Worm (Caenorhabditis elegans) whole organism, L1 larva: ENCODE measurements around the gene H40L08.1.

Experiments used
- F16B12.6 ChIP-seq: fragments of 150-350 bp; optimal IDR thresholded peaks from 2 replicates; lab custom pipeline; 2014; ENCODE audit warnings: missing biosample characterization, missing genetic modification characterization
- Y116A8C.19 ChIP-seq: sonication (generic microtip); optimal IDR thresholded peaks from 2 replicates; lab custom pipeline; 2016; ENCODE audit warnings: missing compliant biosample characterization, missing genetic modification characterization, borderline replicate concordance
- ceh-8 ChIP-seq: fragments of 200-800 bp; sonication (Bioruptor generic); optimal IDR thresholded peaks from 2 replicates; lab custom pipeline; 2018; ENCODE audit warnings: mild to moderate bottlenecking, missing genetic modification characterization, moderate library complexity, missing compliant biosample characterization
- ceh-88 ChIP-seq: fragments of 200-800 bp; sonication (Bioruptor generic); IDR thresholded peaks from 2 replicates; pipeline ENCODE4 v1.3.6; 2022; ENCODE audit warnings: missing genetic modification characterization, missing compliant biosample characterization
- efl-1 ChIP-seq, 4 experiments: fragments of 150-350 bp; optimal IDR thresholded peaks in 3 of 4; peaks in 1 of 4; 1 replicate in 1 of 4; 2 replicates in 3 of 4; lab custom pipeline; 2014; ENCODE audit warnings: missing biosample characterization in 2 of 4, missing genetic modification characterization in 2 of 4, missing genetic modification reagents in 2 of 4
- egl-13 ChIP-seq: sonication (generic microtip); optimal IDR thresholded peaks from 2 replicates; lab custom pipeline; 2016; ENCODE audit warnings: missing genotype, missing genetic modification reagents, missing genetic modification characterization, missing compliant biosample characterization
- elt-2 ChIP-seq: sonication (generic microtip); optimal IDR thresholded peaks from 2 replicates; lab custom pipeline; 2016; ENCODE audit warnings: missing genetic modification characterization, mild to moderate bottlenecking, inconsistent platforms, missing compliant biosample characterization, missing genetic modification reagents
- elt-3 ChIP-seq, 6 experiments: fragments of 150-350 bp in 1 of 6; sonication (generic microtip); optimal IDR thresholded peaks; 2 replicates each; lab custom pipeline; 2017 to 2018; ENCODE audit warnings: missing biosample characterization in 6 of 6, missing genetic modification characterization in 6 of 6, inconsistent platforms in 1 of 6
- ets-5 ChIP-seq: fragments of 200-800 bp; sonication (Bioruptor generic); IDR thresholded peaks from 2 replicates; pipeline ENCODE4 v1.3.6; 2022; ENCODE audit warnings: missing genetic modification characterization, missing compliant biosample characterization
- lin-13 ChIP-seq: fragments of 150-350 bp; optimal IDR thresholded peaks from 2 replicates; lab custom pipeline; 2014; ENCODE audit warnings: missing biosample characterization, missing genetic modification reagents, missing genetic modification characterization
- lin-14 ChIP-seq: fragments of 200-800 bp; sonication (Bioruptor generic); optimal IDR thresholded peaks from 2 replicates; lab custom pipeline; 2018; ENCODE audit warnings: mild to moderate bottlenecking, missing genetic modification characterization, moderate library complexity, missing compliant biosample characterization
- lin-35 ChIP-seq, 2 experiments: fragments of 150-350 bp; optimal IDR thresholded peaks; 2 replicates each; lab custom pipeline; 2014; ENCODE audit warnings: missing biosample characterization in 2 of 2, missing genetic modification characterization in 2 of 2, missing genetic modification reagents in 2 of 2
- lir-3 ChIP-seq: sonication (generic microtip); optimal IDR thresholded peaks from 2 replicates; lab custom pipeline; 2016; ENCODE audit warnings: mild to moderate bottlenecking, missing genetic modification characterization, moderate library complexity, missing compliant biosample characterization; ENCODE audit not compliant: poor library complexity
- mdl-1 ChIP-seq, 2 experiments: fragments of 150-350 bp; optimal IDR thresholded peaks; 2 replicates each; lab custom pipeline; 2014 to 2017; ENCODE audit warnings: missing biosample characterization in 2 of 2, missing genetic modification characterization in 2 of 2, inconsistent platforms in 1 of 2
- mef-2 ChIP-seq: fragments of 150-350 bp; optimal IDR thresholded peaks from 2 replicates; lab custom pipeline; 2014; ENCODE audit warnings: missing biosample characterization, missing genetic modification characterization
- mep-1 ChIP-seq: fragments of 150-350 bp; optimal IDR thresholded peaks from 2 replicates; lab custom pipeline; 2014; ENCODE audit warnings: missing biosample characterization, missing genetic modification characterization
- nhr-19 ChIP-seq: fragments of 200-800 bp; sonication (Bioruptor generic); conservative IDR thresholded peaks from 2 replicates; pipeline ENCODE4 v1.3.6; 2022; ENCODE audit warnings: missing genetic modification characterization, missing compliant biosample characterization
- nhr-47 ChIP-seq: sonication (generic microtip); optimal IDR thresholded peaks from 2 replicates; lab custom pipeline; 2016; ENCODE audit warnings: mild to moderate bottlenecking, missing genetic modification characterization, moderate library complexity, missing compliant biosample characterization
- nhr-71 ChIP-seq: sonication (generic microtip); optimal IDR thresholded peaks from 2 replicates; lab custom pipeline; 2016; ENCODE audit warnings: mild to moderate bottlenecking, missing genetic modification characterization, moderate library complexity, missing compliant biosample characterization
- nhr-76 ChIP-seq: sonication (generic microtip); optimal IDR thresholded peaks from 2 replicates; lab custom pipeline; 2017; ENCODE audit warnings: missing biosample characterization, missing genetic modification characterization
- nhr-77 ChIP-seq: fragments of 150-350 bp; optimal IDR thresholded peaks from 2 replicates; lab custom pipeline; 2014; ENCODE audit warnings: missing biosample characterization, missing genetic modification characterization
- nhr-84 ChIP-seq: sonication (generic microtip); optimal IDR thresholded peaks from 2 replicates; lab custom pipeline; 2017; ENCODE audit warnings: missing biosample characterization, missing genetic modification characterization
- pag-3 ChIP-seq: sonication (generic microtip); optimal IDR thresholded peaks from 2 replicates; lab custom pipeline; 2017; ENCODE audit warnings: missing genetic modification characterization, mild to moderate bottlenecking, missing compliant biosample characterization, antibody characterized with exemption, borderline replicate concordance; ENCODE audit not compliant: insufficient read depth
- pax-3 ChIP-seq: fragments of 200-800 bp; sonication (Bioruptor generic); optimal IDR thresholded peaks from 2 replicates; lab custom pipeline; 2018; ENCODE audit warnings: mild to moderate bottlenecking, missing genetic modification characterization, moderate library complexity, missing compliant biosample characterization
- pqm-1 ChIP-seq: sonication (generic microtip); optimal IDR thresholded peaks from 3 replicates; lab custom pipeline; 2017; ENCODE audit warnings: missing biosample characterization, missing genetic modification characterization
- snpc-4 ChIP-seq: fragments of 150-350 bp; optimal IDR thresholded peaks from 2 replicates; lab custom pipeline; 2014; ENCODE audit warnings: missing biosample characterization, missing genetic modification characterization
- sptf-1 ChIP-seq: fragments of 150-350 bp; optimal IDR thresholded peaks from 2 replicates; lab custom pipeline; 2014; ENCODE audit warnings: missing biosample characterization, missing genetic modification characterization
- sup-37 ChIP-seq: fragments of 200-800 bp; sonication (Bioruptor generic); optimal IDR thresholded peaks from 2 replicates; lab custom pipeline; 2018; ENCODE audit warnings: mild to moderate bottlenecking, missing genetic modification characterization, missing compliant biosample characterization
- swsn-7 ChIP-seq: sonication (generic microtip); optimal IDR thresholded peaks from 2 replicates; lab custom pipeline; 2016; ENCODE audit warnings: missing genetic modification characterization, missing compliant biosample characterization
- tbx-2 ChIP-seq: sonication (generic microtip); optimal IDR thresholded peaks from 2 replicates; lab custom pipeline; 2016; ENCODE audit warnings: missing genetic modification characterization, missing compliant biosample characterization
- unc-86 ChIP-seq: sonication (generic microtip); optimal IDR thresholded peaks from 2 replicates; lab custom pipeline; 2016; ENCODE audit warnings: missing genetic modification characterization, missing compliant biosample characterization
- vab-15 ChIP-seq: sonication (generic microtip); optimal IDR thresholded peaks from 2 replicates; lab custom pipeline; 2017; ENCODE audit warnings: missing genotype, mild to moderate bottlenecking, missing genetic modification characterization, missing compliant biosample characterization
- xbp-1 ChIP-seq: sonication (generic microtip); optimal IDR thresholded peaks from 2 replicates; lab custom pipeline; 2016; ENCODE audit warnings: missing genetic modification characterization, missing compliant biosample characterization
- ztf-11 ChIP-seq, 2 experiments: sonication (generic microtip); optimal IDR thresholded peaks; 2 replicates each; lab custom pipeline; 2016 to 2017; ENCODE audit warnings: missing genetic modification characterization in 2 of 2, missing biosample characterization in 1 of 2, missing compliant biosample characterization in 1 of 2
- ztf-4 ChIP-seq: fragments of 150-350 bp; optimal IDR thresholded peaks from 2 replicates; lab custom pipeline; 2014; ENCODE audit warnings: missing biosample characterization, missing genetic modification characterization

Gene H40L08.1

ce11 chrX:15094973-15095372 is 11.1 kb upstream of the H40L08.1 start, which contains the start of gene F09B12.7:
F09B12.7 (minus strand) TSS chrX:15095073.
- TF ChIP-seq swsn-7 (tag; lab: Kevin White, UChicago), result no peak
- TF ChIP-seq ets-5 (GFP tag; lab: Robert Waterston, UW), result no peak
- TF ChIP-seq nhr-76 (tag; lab: Kevin White, UChicago), result no peak

ce11 chrX:15092775-15093386 is 9.0 kb upstream of the H40L08.1 start:
- no peak for TF ChIP-seq ztf-4
- peak; percentile 74 for TF ChIP-seq snpc-4
- TF ChIP-seq xbp-1 (tag; lab: Kevin White, UChicago), result no peak
- TF ChIP-seq efl-1 (optimal IDR thresholded peaks at IDR 0.05; lab: Kevin White, UChicago), result no peak
- peak in 1 of 2 experiments; percentile 87 for TF ChIP-seq efl-1 (GFP tag; optimal IDR thresholded peaks at IDR 0.05 in 1 of 2; lab: Kevin White, UChicago)

- TF ChIP-seq pax-3 (tag; lab: Kevin White, UChicago), result no peak
- no peak for TF ChIP-seq mep-1 (tag; lab: Kevin White, UChicago)
- no peak for TF ChIP-seq lir-3 (tag; lab: Kevin White, UChicago)
- TF ChIP-seq nhr-47, result no peak
- TF ChIP-seq lin-14, result no peak
- no peak for TF ChIP-seq mef-2
- peak in 1 of 2 experiments; percentile 16 for TF ChIP-seq lin-35 (GFP tag; optimal IDR thresholded peaks at IDR 0.05; lab: Kevin White, UChicago)
- TF ChIP-seq nhr-19 (GFP tag; lab: Robert Waterston, UW), result no peak
- no peak for TF ChIP-seq lin-13 (GFP tag; lab: Kevin White, UChicago)
- TF ChIP-seq elt-2 (tag; lab: Kevin White, UChicago), result peak; percentile 45
- TF ChIP-seq, all 84 proteins: peak for 2
Observed at ce11 chrX:15089123-15089522, 5.2 kb upstream of the H40L08.1 start, which contains the start of gene flr-4. flr-4 (plus strand) TSS chrX:15089397.

- TF ChIP-seq nhr-77, result no peak
- no peak for TF ChIP-seq sup-37 (GFP tag; lab: Kevin White, UChicago)
- TF ChIP-seq elt-3 (tag; optimal IDR thresholded peaks at IDR 0.05; lab: Kevin White, UChicago), result no peak
- TF ChIP-seq Y116A8C.19 (tag; lab: Kevin White, UChicago), result no peak
- no peak for TF ChIP-seq pax-3 (tag; lab: Kevin White, UChicago)
- no peak for TF ChIP-seq egl-13 (tag; lab: Kevin White, UChicago)
- TF ChIP-seq pag-3 (tag; lab: Kevin White, UChicago), result no peak
- TF ChIP-seq ztf-11 (tag; optimal IDR thresholded peaks at IDR 0.05; lab: Kevin White, UChicago), result no peak
- no peak for TF ChIP-seq F16B12.6 (tag; lab: Kevin White, UChicago)
- TF ChIP-seq tbx-2 (tag; lab: Kevin White, UChicago), result no peak
- TF ChIP-seq nhr-84 (tag; lab: Kevin White, UChicago), result no peak
- no peak for TF ChIP-seq ceh-88 (GFP tag; lab: Robert Waterston, UW)
- no peak for TF ChIP-seq unc-86
- TF ChIP-seq mep-1 (tag; lab: Kevin White, UChicago), result no peak
- TF ChIP-seq ceh-8 (GFP tag; lab: Kevin White, UChicago), result no peak
- no peak for TF ChIP-seq sptf-1 (tag; lab: Kevin White, UChicago)
- TF ChIP-seq vab-15 (tag; lab: Kevin White, UChicago), result no peak
- TF ChIP-seq pqm-1 (tag; lab: Kevin White, UChicago), result no peak
- no peak for TF ChIP-seq mdl-1 (tag; optimal IDR thresholded peaks at IDR 0.05; lab: Kevin White, UChicago)
- no peak for TF ChIP-seq nhr-71 (tag; lab: Kevin White, UChicago)
- TF ChIP-seq, all 84 proteins: peak for 0
Observed at ce11 chrX:15087752-15088151, 3.9 kb upstream of the H40L08.1 start.
